Worm (Caenorhabditis elegans) whole organism, mixed stage, embryonic: ENCODE data around the gene ifbp-1.

ENCODE experiments used
- M03D4.4 ChIP-seq: sonication (generic microtip); optimal IDR thresholded peaks from 2 replicates; lab custom pipeline; 2017; ENCODE audit warnings: mild to moderate bottlenecking, missing genetic modification characterization, missing compliant biosample characterization
- bed-3 ChIP-seq: fragments of 200-800 bp; sonication (Bioruptor generic); optimal IDR thresholded peaks from 3 replicates; lab custom pipeline; 2018; ENCODE audit warnings: mild to moderate bottlenecking, missing genetic modification characterization, moderate library complexity, missing compliant biosample characterization
- blmp-1 ChIP-seq: fragments of 150-350 bp; optimal IDR thresholded peaks from 2 replicates; lab custom pipeline; 2014; ENCODE audit warnings: missing biosample characterization, missing genetic modification characterization
- ceh-43 ChIP-seq: fragments of 200-800 bp; sonication (Bioruptor generic); optimal IDR thresholded peaks from 2 replicates; lab custom pipeline; 2018; ENCODE audit warnings: mild to moderate bottlenecking, missing genetic modification characterization, moderate library complexity, missing compliant biosample characterization
- ceh-83 ChIP-seq: fragments of 200-800 bp; sonication (Bioruptor generic); optimal IDR thresholded peaks from 2 replicates; lab custom pipeline; 2018; ENCODE audit warnings: mild to moderate bottlenecking, missing genetic modification characterization, missing compliant biosample characterization
- ces-1 ChIP-seq: fragments of 150-350 bp; optimal IDR thresholded peaks from 2 replicates; lab custom pipeline; 2014; ENCODE audit warnings: missing biosample characterization, missing genetic modification reagents, missing genetic modification characterization
- cnd-1 ChIP-seq: fragments of 200-800 bp; sonication (Bioruptor generic); optimal IDR thresholded peaks from 2 replicates; lab custom pipeline; 2018; ENCODE audit warnings: mild to moderate bottlenecking, missing genetic modification characterization, missing compliant biosample characterization
- drap-1 ChIP-seq: fragments of 200-800 bp; sonication (Bioruptor generic); optimal IDR thresholded peaks from 3 replicates; lab custom pipeline; 2018; ENCODE audit warnings: mild to moderate bottlenecking, missing genetic modification characterization, missing compliant biosample characterization
- elt-1 ChIP-seq: sonication (generic microtip); optimal IDR thresholded peaks from 2 replicates; lab custom pipeline; 2017; ENCODE audit warnings: missing genetic modification characterization, mild to moderate bottlenecking, missing compliant biosample characterization, antibody characterized with exemption, moderate library complexity, borderline replicate concordance; ENCODE audit not compliant: insufficient read depth
- elt-3 ChIP-seq: fragments of 150-350 bp; optimal IDR thresholded peaks from 2 replicates; lab custom pipeline; 2014; ENCODE audit warnings: missing biosample characterization, missing genetic modification characterization
- ham-2 ChIP-seq: fragments of 200-800 bp; sonication (Bioruptor generic); optimal IDR thresholded peaks from 2 replicates; lab custom pipeline; 2018; ENCODE audit warnings: mild to moderate bottlenecking, missing genetic modification characterization, missing compliant biosample characterization
- hlh-1 ChIP-seq: fragments of 150-350 bp; optimal IDR thresholded peaks from 2 replicates; lab custom pipeline; 2014; ENCODE audit warnings: missing biosample characterization, missing genetic modification reagents, missing genetic modification characterization
- lin-13 ChIP-seq: fragments of 150-350 bp; optimal IDR thresholded peaks from 2 replicates; lab custom pipeline; 2014; ENCODE audit warnings: missing biosample characterization, missing genetic modification characterization
- lin-32 ChIP-seq: fragments of 200-800 bp; sonication (Bioruptor generic); optimal IDR thresholded peaks from 2 replicates; lab custom pipeline; 2018; ENCODE audit warnings: mild to moderate bottlenecking, missing genetic modification characterization, missing compliant biosample characterization
- lsy-2 ChIP-seq: fragments of 150-350 bp; optimal IDR thresholded peaks from 2 replicates; lab custom pipeline; 2014; ENCODE audit warnings: missing biosample characterization, missing genetic modification characterization
- mab-5 ChIP-seq: fragments of 150-350 bp; optimal IDR thresholded peaks from 2 replicates; lab custom pipeline; 2014; ENCODE audit warnings: missing biosample characterization, missing genetic modification characterization
- mep-1 ChIP-seq: fragments of 150-350 bp; optimal IDR thresholded peaks from 2 replicates; lab custom pipeline; 2017; ENCODE audit warnings: missing biosample characterization, missing genetic modification reagents, missing genetic modification characterization, inconsistent platforms
- mls-2 ChIP-seq: sonication (generic microtip); optimal IDR thresholded peaks from 2 replicates; lab custom pipeline; 2016; ENCODE audit warnings: mild to moderate bottlenecking, missing genetic modification characterization, moderate library complexity, missing compliant biosample characterization
- nhr-12 ChIP-seq: fragments of 150-350 bp; optimal IDR thresholded peaks from 2 replicates; lab custom pipeline; 2014; ENCODE audit warnings: missing biosample characterization, missing genetic modification characterization
- nhr-2 ChIP-seq: fragments of 150-350 bp; optimal IDR thresholded peaks from 2 replicates; lab custom pipeline; 2014; ENCODE audit warnings: missing biosample characterization, missing genetic modification characterization
- nhr-237 ChIP-seq: fragments of 150-350 bp; optimal IDR thresholded peaks from 2 replicates; lab custom pipeline; 2014; ENCODE audit warnings: missing biosample characterization, missing genetic modification characterization
- nhr-28 ChIP-seq: fragments of 150-350 bp; optimal IDR thresholded peaks from 2 replicates; lab custom pipeline; 2014; ENCODE audit warnings: missing biosample characterization, missing genetic modification characterization
- nhr-76 ChIP-seq: sonication (generic microtip); optimal IDR thresholded peaks from 2 replicates; lab custom pipeline; 2017; ENCODE audit warnings: missing biosample characterization, missing genetic modification characterization
- pha-4 ChIP-seq: fragments of 150-350 bp; optimal IDR thresholded peaks from 2 replicates; lab custom pipeline; 2018; ENCODE audit warnings: missing biosample characterization, missing genetic modification reagents, missing genetic modification characterization
- sem-2 ChIP-seq: fragments of 200-800 bp; sonication (Bioruptor generic); optimal IDR thresholded peaks from 2 replicates; lab custom pipeline; 2018; ENCODE audit warnings: mild to moderate bottlenecking, missing genetic modification characterization, missing compliant biosample characterization
- snpc-4 ChIP-seq: fragments of 150-350 bp; optimal IDR thresholded peaks from 2 replicates; lab custom pipeline; 2014; ENCODE audit warnings: missing biosample characterization, missing genetic modification characterization
- sptf-1 ChIP-seq: sonication (generic microtip); optimal IDR thresholded peaks from 2 replicates; lab custom pipeline; 2017; ENCODE audit warnings: mild to moderate bottlenecking, missing genetic modification characterization, moderate library complexity, missing compliant biosample characterization
- tbx-8 ChIP-seq: fragments of 200-800 bp; sonication (Bioruptor generic); optimal IDR thresholded peaks from 2 replicates; lab custom pipeline; 2018; ENCODE audit warnings: mild to moderate bottlenecking, missing genetic modification characterization, moderate library complexity, missing compliant biosample characterization
- unc-120 ChIP-seq: sonication (generic microtip); optimal IDR thresholded peaks from 2 replicates; lab custom pipeline; 2017; ENCODE audit warnings: missing genetic modification characterization, missing compliant biosample characterization; ENCODE audit not compliant: poor library complexity, severe bottlenecking
- unc-39 ChIP-seq: fragments of 150-350 bp; optimal IDR thresholded peaks from 2 replicates; lab custom pipeline; 2014; ENCODE audit warnings: missing biosample characterization, missing genetic modification characterization
- unc-62 ChIP-seq: fragments of 150-350 bp; optimal IDR thresholded peaks from 2 replicates; lab custom pipeline; 2014; ENCODE audit warnings: missing biosample characterization, missing genetic modification reagents, missing genetic modification characterization
- zip-8 ChIP-seq: fragments of 150-350 bp; optimal IDR thresholded peaks from 2 replicates; lab custom pipeline; 2014; ENCODE audit warnings: missing biosample characterization, missing genetic modification characterization

Gene ifbp-1

ce11 chrV:13358823-13359592 is 21.1 kb downstream of the ifbp-1 start, which contains the start of gene F32H5.3:
TSS of gene F32H5.3 (plus strand) at chrV:13359335.
- TF ChIP-seq sem-2: no peak
- TF ChIP-seq mep-1 (tag; lab: Kevin White, UChicago): no peak
- TF ChIP-seq nhr-76 (tag; lab: Kevin White, UChicago): no peak
- no peak for TF ChIP-seq pha-4 (tag; lab: Kevin White, UChicago)
- TF ChIP-seq snpc-4: no peak
- TF ChIP-seq ceh-43 (GFP tag; lab: Kevin White, UChicago): no peak
- TF ChIP-seq ceh-83 (GFP tag; lab: Kevin White, UChicago): no peak
- TF ChIP-seq lin-13 (tag; lab: Kevin White, UChicago): no peak
- TF ChIP-seq nhr-237: no peak
- no peak for TF ChIP-seq tbx-8 (GFP tag; lab: Kevin White, UChicago)

ce11 chrV:13357652-13358281 is 22.3 kb downstream of the ifbp-1 start, which contains the start of gene F32H5.1:
TSS of gene F32H5.1 (minus strand) at chrV:13358037.
- TF ChIP-seq unc-62 (GFP tag; lab: Kevin White, UChicago): no peak
- no peak for TF ChIP-seq hlh-1 (tag; lab: Kevin White, UChicago)
- no peak for TF ChIP-seq unc-39 (tag; lab: Kevin White, UChicago)
- no peak for TF ChIP-seq zip-8 (tag; lab: Kevin White, UChicago)
- no peak for TF ChIP-seq ces-1 (GFP tag; lab: Kevin White, UChicago)

DNA sequence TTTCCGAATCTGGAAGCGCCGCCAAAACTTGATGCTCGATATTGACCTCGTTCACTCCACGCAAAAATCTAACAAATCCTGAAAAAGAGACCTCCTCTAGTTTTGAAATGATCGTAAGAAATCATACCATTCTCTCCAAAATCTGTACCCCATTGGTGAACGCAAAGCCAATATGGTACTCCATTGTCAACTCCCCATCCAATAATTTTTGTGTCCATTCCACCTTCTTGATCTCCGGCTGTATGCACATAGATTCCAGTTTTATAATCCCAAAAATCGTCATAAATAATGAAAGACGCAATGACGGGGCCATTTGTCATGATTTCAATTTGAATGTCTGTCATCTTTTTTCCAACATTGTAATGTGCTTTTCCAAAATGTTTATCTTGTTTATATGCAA is 23.9 kb downstream of the ifbp-1 start:
- TF ChIP-seq M03D4.4 (tag; lab: Kevin White, UChicago): no peak
- TF ChIP-seq snpc-4: no peak
- no peak for TF ChIP-seq lsy-2 (tag; lab: Kevin White, UChicago)
- TF ChIP-seq elt-3 (tag; lab: Kevin White, UChicago): no peak
- TF ChIP-seq mab-5 (tag; lab: Kevin White, UChicago): no peak

- TF ChIP-seq mab-5 (tag; lab: Kevin White, UChicago) (no peak), tbx-8 (GFP tag; lab: Kevin White, UChicago) (no peak), nhr-28 (tag; lab: Kevin White, UChicago) (no peak), unc-39 (tag; lab: Kevin White, UChicago) (no peak), nhr-2 (tag; lab: Kevin White, UChicago) (no peak), blmp-1 (tag; lab: Kevin White, UChicago) (no peak), unc-120 (tag; lab: Kevin White, UChicago) (no peak), sem-2 (no peak), mep-1 (tag; lab: Kevin White, UChicago) (no peak), sptf-1 (tag; lab: Kevin White, UChicago) (no peak), lin-13 (tag; lab: Kevin White, UChicago) (no peak), drap-1 (GFP tag; lab: Kevin White, UChicago) (no peak), ceh-43 (GFP tag; lab: Kevin White, UChicago) (no peak)
These were observed 27.6 kb downstream of the ifbp-1 start for ce11 chrV:13352415-13352814.

ce11 chrV:13351773-13352172 is 28.3 kb downstream of the ifbp-1 start:
- peak; percentile 9 for TF ChIP-seq unc-62 (GFP tag; lab: Kevin White, UChicago)
- no peak for TF ChIP-seq nhr-12 (tag; lab: Kevin White, UChicago)
- TF ChIP-seq, all 35 proteins: peak for 1

DNA sequence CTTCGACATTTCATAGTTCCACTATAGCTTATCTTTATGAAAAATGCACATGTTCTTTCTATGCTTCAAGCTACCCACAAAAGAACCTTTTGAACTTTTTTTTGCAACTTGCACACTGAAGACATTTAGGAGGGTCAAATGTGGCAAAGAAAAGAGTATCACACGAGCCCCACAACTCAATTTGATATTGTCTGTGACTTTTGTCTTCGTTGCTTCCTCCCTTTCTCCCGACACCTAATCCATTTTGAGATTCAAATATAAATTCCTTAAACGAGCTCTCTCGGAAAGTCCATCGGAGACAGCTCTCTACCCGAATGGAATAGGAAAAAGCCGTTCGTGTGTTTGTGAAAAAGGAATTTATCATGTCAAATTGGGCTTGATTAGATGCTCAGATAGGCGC is 29.8 kb downstream of the ifbp-1 start:
- TF ChIP-seq cnd-1 (tag; lab: Kevin White, UChicago): no peak
- TF ChIP-seq elt-1 (tag; lab: Kevin White, UChicago): no peak
- TF ChIP-seq bed-3: no peak
- TF ChIP-seq drap-1 (GFP tag; lab: Kevin White, UChicago): no peak
- no peak for TF ChIP-seq ham-2 (GFP tag; lab: Kevin White, UChicago)
- no peak for TF ChIP-seq elt-3 (tag; lab: Kevin White, UChicago)
- TF ChIP-seq mab-5 (tag; lab: Kevin White, UChicago): no peak
- no peak for TF ChIP-seq nhr-12 (tag; lab: Kevin White, UChicago)
- TF ChIP-seq hlh-1 (tag; lab: Kevin White, UChicago): no peak
- no peak for TF ChIP-seq M03D4.4 (tag; lab: Kevin White, UChicago)
- no peak for TF ChIP-seq sptf-1 (tag; lab: Kevin White, UChicago)
- TF ChIP-seq lsy-2 (tag; lab: Kevin White, UChicago): no peak
- TF ChIP-seq lin-13 (tag; lab: Kevin White, UChicago): no peak
- no peak for TF ChIP-seq mls-2 (tag; lab: Kevin White, UChicago)
- no peak for TF ChIP-seq lin-32
- no peak for TF ChIP-seq ceh-83 (GFP tag; lab: Kevin White, UChicago)
- TF ChIP-seq nhr-237: no peak
- TF ChIP-seq, all 35 proteins: peak for 0
